Fruit fly (Drosophila melanogaster) whole organism, embryonic: ENCODE measurements around the gene ppl.

Source experiments
- Bdp1 ChIP-seq: fragments of 200-800 bp; sonication (Bioruptor generic); optimal IDR thresholded peaks from 3 replicates; lab custom pipeline; 2016; ENCODE audit warnings: missing biosample characterization, missing genetic modification characterization
- Bgb ChIP-seq: fragments of 200-800 bp; sonication (Bioruptor generic); IDR thresholded peaks from 2 replicates; pipeline ENCODE4 v1.3.6; 2022; ENCODE audit warnings: missing biosample characterization, missing genetic modification characterization; ENCODE audit not compliant: partially characterized antibody
- BtbVII ChIP-seq: fragments of 200-800 bp; sonication (Bioruptor generic); optimal IDR thresholded peaks from 3 replicates; lab custom pipeline; 2017; ENCODE audit warnings: missing biosample characterization, mild to moderate bottlenecking, missing genetic modification characterization
- CG11504 ChIP-seq: fragments of 200-800 bp; sonication (Bioruptor generic); optimal IDR thresholded peaks from 3 replicates; lab custom pipeline; 2019; ENCODE audit warnings: missing biosample characterization, mild to moderate bottlenecking, missing genetic modification characterization, moderate library complexity
- CG12236 ChIP-seq: fragments of 200-800 bp; sonication (Bioruptor generic); optimal IDR thresholded peaks from 2 replicates; lab custom pipeline; 2016; ENCODE audit warnings: missing biosample characterization, missing genetic modification characterization
- CG13287 ChIP-seq: fragments of 200-800 bp; sonication (Bioruptor generic); IDR thresholded peaks from 2 replicates; pipeline ENCODE4 v1.3.6; 2022; ENCODE audit warnings: missing biosample characterization, missing genetic modification characterization; ENCODE audit not compliant: partially characterized antibody
- CG13624 ChIP-seq: fragments of 200-800 bp; sonication (Bioruptor generic); optimal IDR thresholded peaks from 2 replicates; lab custom pipeline; 2016; ENCODE audit warnings: missing biosample characterization, missing genetic modification characterization
- CG14441 ChIP-seq: fragments of 200-800 bp; sonication (Bioruptor generic); IDR thresholded peaks from 2 replicates; pipeline ENCODE4 v1.3.6; 2022; ENCODE audit warnings: missing biosample characterization, missing genetic modification characterization
- CG14667 ChIP-seq: fragments of 200-800 bp; sonication (Bioruptor generic); IDR thresholded peaks from 2 replicates; pipeline ENCODE4 v1.3.6; 2022; ENCODE audit warnings: missing biosample characterization, missing genetic modification characterization
- CG17328 ChIP-seq: fragments of 200-800 bp; sonication (Bioruptor generic); IDR thresholded peaks from 2 replicates; pipeline ENCODE4 v1.3.6; 2022; ENCODE audit warnings: missing biosample characterization, missing genetic modification characterization
- CG3995 ChIP-seq: fragments of 200-800 bp; sonication (Bioruptor generic); optimal IDR thresholded peaks from 3 replicates; lab custom pipeline; 2016; ENCODE audit warnings: missing biosample characterization, missing genetic modification characterization
- CG4424 ChIP-seq: fragments of 200-800 bp; sonication (Bioruptor generic); optimal IDR thresholded peaks from 3 replicates; lab custom pipeline; 2016; ENCODE audit warnings: missing biosample characterization, missing genetic modification characterization
- CG4707 ChIP-seq: fragments of 200-800 bp; sonication (Bioruptor generic); optimal IDR thresholded peaks from 2 replicates; lab custom pipeline; 2018; ENCODE audit warnings: missing biosample characterization, mild to moderate bottlenecking, missing genetic modification characterization, moderate library complexity
- CG7271 ChIP-seq: fragments of 200-800 bp; sonication (Bioruptor generic); optimal IDR thresholded peaks from 2 replicates; lab custom pipeline; 2018; ENCODE audit warnings: missing biosample characterization, mild to moderate bottlenecking, missing genetic modification characterization, moderate library complexity
- CG8089 ChIP-seq: fragments of 200-800 bp; sonication (Bioruptor generic); optimal IDR thresholded peaks from 3 replicates; lab custom pipeline; 2016; ENCODE audit warnings: missing biosample characterization, missing genetic modification characterization
- CG8924 ChIP-seq: fragments of 200-800 bp; optimal IDR thresholded peaks from 3 replicates; lab custom pipeline; 2019; ENCODE audit warnings: missing biosample characterization, mild to moderate bottlenecking, missing genetic modification characterization, moderate library complexity
- CG8944 ChIP-seq: fragments of 200-800 bp; sonication (Bioruptor generic); optimal IDR thresholded peaks from 3 replicates; lab custom pipeline; 2016; ENCODE audit warnings: missing biosample characterization, missing genetic modification characterization
- CG9437 ChIP-seq: fragments of 200-800 bp; sonication (Bioruptor generic); optimal IDR thresholded peaks from 2 replicates; lab custom pipeline; 2018; ENCODE audit warnings: missing biosample characterization, mild to moderate bottlenecking, missing genetic modification characterization
- Dad ChIP-seq: fragments of 200-800 bp; sonication (Bioruptor generic); optimal IDR thresholded peaks from 3 replicates; lab custom pipeline; 2016; ENCODE audit warnings: missing biosample characterization, missing genetic modification characterization
- H2.0 ChIP-seq: fragments of 200-800 bp; sonication (Bioruptor generic); IDR thresholded peaks from 2 replicates; pipeline ENCODE4 v1.3.6; 2022; ENCODE audit warnings: missing biosample characterization, missing genetic modification characterization
- HHEX ChIP-seq: fragments of 200-800 bp; sonication (Bioruptor generic); optimal IDR thresholded peaks from 3 replicates; lab custom pipeline; 2017; ENCODE audit warnings: missing biosample characterization, mild to moderate bottlenecking, missing genetic modification characterization, missing genetic modification reagents
- Hr39 ChIP-seq: fragments of >200 bp; optimal IDR thresholded peaks from 2 replicates; lab custom pipeline; 2017
- Meics ChIP-seq: fragments of 200-800 bp; sonication (Bioruptor generic); optimal IDR thresholded peaks from 2 replicates; lab custom pipeline; 2017; ENCODE audit warnings: missing biosample characterization, mild to moderate bottlenecking, missing genetic modification characterization
- Myb ChIP-seq: fragments of 200-800 bp; sonication (Bioruptor generic); optimal IDR thresholded peaks from 2 replicates; lab custom pipeline; 2016; ENCODE audit warnings: missing biosample characterization, missing genetic modification characterization
- Ssrp ChIP-seq: fragments of 200-800 bp; sonication (Bioruptor generic); optimal IDR thresholded peaks from 2 replicates; lab custom pipeline; 2018; ENCODE audit warnings: missing biosample characterization, mild to moderate bottlenecking, missing genetic modification characterization, moderate library complexity
- Trl ChIP-seq, 3 experiments: fragments of >200 bp in 2 of 3; fragments of 200-800 bp in 1 of 3; sonication (Bioruptor generic) in 1 of 3; optimal IDR thresholded peaks; 2 replicates in 1 of 3; 3 replicates in 2 of 3; lab custom pipeline; 2016 to 2017; ENCODE audit warnings: missing biosample characterization in 1 of 3, missing genetic modification characterization in 1 of 3
- bab2 ChIP-seq: fragments of 200-800 bp; sonication (Bioruptor generic); optimal IDR thresholded peaks from 2 replicates; lab custom pipeline; 2016; ENCODE audit warnings: missing biosample characterization, missing genetic modification characterization
- caup ChIP-seq: fragments of 200-800 bp; sonication (Bioruptor generic); optimal IDR thresholded peaks from 3 replicates; lab custom pipeline; 2017; ENCODE audit warnings: missing biosample characterization, mild to moderate bottlenecking, missing genetic modification characterization, moderate library complexity; ENCODE audit not compliant: severe bottlenecking
- chif ChIP-seq, 2 experiments: fragments of 200-800 bp; sonication (Bioruptor generic); optimal IDR thresholded peaks; 3 replicates each; lab custom pipeline; 2016; ENCODE audit warnings: missing biosample characterization in 2 of 2, missing genetic modification characterization in 2 of 2
- crc ChIP-seq: fragments of 200-800 bp; sonication (Bioruptor generic); optimal IDR thresholded peaks from 2 replicates; lab custom pipeline; 2016; ENCODE audit warnings: missing biosample characterization, missing genetic modification characterization
- disco-r ChIP-seq: fragments of 200-800 bp; sonication (Bioruptor generic); optimal IDR thresholded peaks from 2 replicates; lab custom pipeline; 2016; ENCODE audit warnings: missing biosample characterization, missing genetic modification characterization
- dmrt99B ChIP-seq: fragments of 200-800 bp; sonication (Bioruptor generic); optimal IDR thresholded peaks from 2 replicates; lab custom pipeline; 2018; ENCODE audit warnings: missing biosample characterization, mild to moderate bottlenecking, missing genetic modification characterization, moderate library complexity
- dpn ChIP-seq, 2 experiments: fragments of 200-800 bp; sonication (Bioruptor generic); optimal IDR thresholded peaks; 3 replicates each; lab custom pipeline; 2016; ENCODE audit warnings: missing biosample characterization in 2 of 2, missing genetic modification characterization in 2 of 2
- dysf ChIP-seq: fragments of 200-800 bp; sonication (Bioruptor generic); IDR thresholded peaks from 3 replicates; pipeline ENCODE4 v1.3.6; 2022; ENCODE audit warnings: missing biosample characterization, missing genetic modification characterization
- fd64A ChIP-seq: fragments of 200-800 bp; sonication (Bioruptor generic); optimal IDR thresholded peaks from 3 replicates; lab custom pipeline; 2018; ENCODE audit warnings: missing biosample characterization, mild to moderate bottlenecking, missing genetic modification characterization
- h ChIP-seq: fragments of >200 bp; optimal IDR thresholded peaks from 2 replicates; lab custom pipeline; 2017
- her ChIP-seq: fragments of 200-800 bp; sonication (Bioruptor generic); optimal IDR thresholded peaks from 2 replicates; lab custom pipeline; 2016; ENCODE audit warnings: missing biosample characterization, missing genetic modification characterization
- lilli ChIP-seq: fragments of 200-800 bp; sonication (Bioruptor generic); optimal IDR thresholded peaks from 3 replicates; lab custom pipeline; 2016; ENCODE audit warnings: missing biosample characterization, missing genetic modification characterization
- lmd ChIP-seq: fragments of 200-800 bp; sonication (Bioruptor generic); IDR thresholded peaks from 2 replicates; pipeline ENCODE4 v1.3.6; 2022; ENCODE audit warnings: missing biosample characterization, missing genetic modification characterization
- mirr ChIP-seq: fragments of 200-800 bp; sonication (Bioruptor generic); optimal IDR thresholded peaks from 3 replicates; lab custom pipeline; 2018; ENCODE audit warnings: missing biosample characterization, mild to moderate bottlenecking, missing genetic modification characterization
- oc ChIP-seq: fragments of 200-800 bp; sonication (Bioruptor generic); optimal IDR thresholded peaks from 2 replicates; lab custom pipeline; 2018; ENCODE audit warnings: missing biosample characterization, mild to moderate bottlenecking, missing genetic modification characterization, moderate library complexity
- phol ChIP-seq: fragments of 200-800 bp; sonication (Bioruptor generic); optimal IDR thresholded peaks from 3 replicates; lab custom pipeline; 2018; ENCODE audit warnings: missing biosample characterization, mild to moderate bottlenecking, missing genetic modification characterization, moderate library complexity
- pita ChIP-seq: fragments of 200-800 bp; sonication (Bioruptor generic); optimal IDR thresholded peaks from 2 replicates; lab custom pipeline; 2017; ENCODE audit warnings: missing biosample characterization, mild to moderate bottlenecking, missing genetic modification characterization
- pros ChIP-seq: fragments of 200-800 bp; sonication (Bioruptor generic); optimal IDR thresholded peaks from 3 replicates; lab custom pipeline; 2019; ENCODE audit warnings: missing biosample characterization, mild to moderate bottlenecking, missing genetic modification characterization, moderate library complexity
- row ChIP-seq: fragments of 200-800 bp; sonication (Bioruptor generic); IDR thresholded peaks from 3 replicates; pipeline ENCODE4 v1.3.6; 2022; ENCODE audit warnings: missing biosample characterization, missing genetic modification characterization
- run ChIP-seq: fragments of 200-800 bp; sonication (Bioruptor generic); optimal IDR thresholded peaks from 3 replicates; lab custom pipeline; 2018; ENCODE audit warnings: missing biosample characterization, mild to moderate bottlenecking, missing genetic modification characterization
- stc ChIP-seq: fragments of 200-800 bp; sonication (Bioruptor generic); IDR thresholded peaks from 2 replicates; pipeline ENCODE4 v1.3.6; 2022; ENCODE audit warnings: missing biosample characterization, missing genetic modification characterization
- unpg ChIP-seq: fragments of 200-800 bp; sonication (Bioruptor generic); optimal IDR thresholded peaks from 3 replicates; lab custom pipeline; 2018; ENCODE audit warnings: missing biosample characterization, mild to moderate bottlenecking, missing genetic modification characterization, moderate library complexity
- wor ChIP-seq: fragments of 200-800 bp; sonication (Bioruptor generic); IDR thresholded peaks from 2 replicates; pipeline ENCODE4 v1.3.6; 2022; ENCODE audit warnings: missing biosample characterization, missing genetic modification characterization
- yki ChIP-seq: fragments of >200 bp; optimal IDR thresholded peaks from 3 replicates; lab custom pipeline; 2018
- z ChIP-seq: fragments of 200-800 bp; sonication (Bioruptor generic); IDR thresholded peaks from 3 replicates; pipeline ENCODE4 v1.3.6; 2022; ENCODE audit warnings: missing biosample characterization, missing genetic modification characterization
- zen ChIP-seq: fragments of 200-800 bp; sonication (Bioruptor generic); optimal IDR thresholded peaks from 3 replicates; lab custom pipeline; 2018; ENCODE audit warnings: missing biosample characterization, mild to moderate bottlenecking, missing genetic modification characterization, moderate library complexity

ppl gene

dm6 chr3L:21259257-21259656, 22.0 kb downstream of the ppl start (continued):
- TF ChIP-seq CG4707 (GFP tag; lab: Kevin White, UChicago) = peak; percentile 21
- TF ChIP-seq dmrt99B (tag; lab: Kevin White, UChicago) = peak; percentile 51
- no peak for TF ChIP-seq crc (GFP tag; lab: Kevin White, UChicago)
- no peak for TF ChIP-seq CG9437
- peak; percentile 35; the same call in 1 of the 3 replicates for TF ChIP-seq row (GFP tag; lab: Robert Waterston, UW)
- no peak for TF ChIP-seq pita (GFP tag; lab: Kevin White, UChicago)
- no peak for TF ChIP-seq caup (GFP tag; lab: Kevin White, UChicago)
- TF ChIP-seq CG4424 (GFP tag; lab: Kevin White, UChicago) = peak; percentile 17
- TF ChIP-seq fd64A (GFP tag; lab: Kevin White, UChicago) = peak; percentile 37
- TF ChIP-seq stc (GFP tag; lab: Robert Waterston, UW) = no peak
- no peak for TF ChIP-seq z (GFP tag; lab: Robert Waterston, UW)
- TF ChIP-seq lilli = no peak
- no peak for TF ChIP-seq Bdp1 (GFP tag; lab: Kevin White, UChicago)
- no peak for TF ChIP-seq CG14441
- no peak for TF ChIP-seq disco-r (GFP tag; lab: Kevin White, UChicago)
- TF ChIP-seq wor (GFP tag; lab: Robert Waterston, UW) = 0 out of 2 replicates have a peak, but pooled peaks have one; percentile 14
- no peak for TF ChIP-seq Myb (GFP tag; lab: Kevin White, UChicago)
- TF ChIP-seq bab2 (GFP tag; lab: Kevin White, UChicago) = no peak
- TF ChIP-seq h = no peak
- TF ChIP-seq pros (GFP tag; lab: Kevin White, UChicago) = no peak
- TF ChIP-seq phol = peak; percentile 26
- TF ChIP-seq run (tag; lab: Kevin White, UChicago) = no peak
- TF ChIP-seq Trl (optimal IDR thresholded peaks at IDR 0.05; lab: Kevin White, UChicago) = no peak
- no peak for TF ChIP-seq Trl (GFP tag; optimal IDR thresholded peaks at IDR 0.05; lab: Kevin White, UChicago)
- TF ChIP-seq oc (tag; lab: Kevin White, UChicago) = peak; percentile 37
- peak; percentile 7; the same call in 1 of the 2 replicates for TF ChIP-seq lmd (GFP tag; lab: Robert Waterston, UW)
- TF ChIP-seq her (GFP tag; lab: Kevin White, UChicago) = no peak
- no peak for TF ChIP-seq CG8924
- no peak for TF ChIP-seq CG14667 (GFP tag; lab: Robert Waterston, UW)
- TF ChIP-seq CG8944 (GFP tag; lab: Kevin White, UChicago) = no peak
- TF ChIP-seq yki (lab: Kevin White, UChicago) = no peak
- peak; percentile 45 for TF ChIP-seq CG11504 (tag; lab: Kevin White, UChicago)
- TF ChIP-seq CG7271 = no peak
- TF ChIP-seq dysf = no peak
- no peak for TF ChIP-seq Bgb (GFP tag; lab: Robert Waterston, UW)
- TF ChIP-seq CG13624 = no peak
- TF ChIP-seq zen (tag; lab: Kevin White, UChicago) = no peak
- TF ChIP-seq mirr (GFP tag; lab: Kevin White, UChicago) = no peak
- no peak for TF ChIP-seq BtbVII (GFP tag; lab: Kevin White, UChicago)
- no peak for TF ChIP-seq Meics
- TF ChIP-seq chif (GFP tag; optimal IDR thresholded peaks at IDR 0.05; lab: Kevin White, UChicago) = no peak
- no peak for TF ChIP-seq Dad (GFP tag; lab: Kevin White, UChicago)
- no peak for TF ChIP-seq dpn (GFP tag; optimal IDR thresholded peaks at IDR 0.05; lab: Kevin White, UChicago)
- no peak for TF ChIP-seq CG13287 (GFP tag; lab: Robert Waterston, UW)
- TF ChIP-seq HHEX (GFP tag; lab: Kevin White, UChicago) = no peak
- 0 out of 2 replicates have a peak, but pooled peaks have one; percentile 4 for TF ChIP-seq CG17328 (GFP tag; lab: Robert Waterston, UW)
- no peak for TF ChIP-seq unpg
- no peak for TF ChIP-seq CG12236 (GFP tag; lab: Kevin White, UChicago)
- TF ChIP-seq CG8089 (GFP tag; lab: Kevin White, UChicago) = no peak
- no peak for TF ChIP-seq Hr39
- TF ChIP-seq Ssrp (tag; lab: Kevin White, UChicago) = peak; percentile 9
- no peak for TF ChIP-seq H2.0 (GFP tag; lab: Robert Waterston, UW)
- TF ChIP-seq CG3995 (GFP tag; lab: Kevin White, UChicago) = no peak
